Worm (Caenorhabditis elegans): ENCODE results near the gene uvs-1.

Gene uvs-1

ce11 chrV:7773647-7774046 is 30.4 kb downstream of the uvs-1 start:
- TF ChIP-seq fkh-10 (GFP tag; optimal IDR thresholded peaks at IDR 0.05) (no peak), sdc-2 (tag; optimal IDR thresholded peaks at IDR 0.05) (no peak), lin-11 (tag; optimal IDR thresholded peaks at IDR 0.05) (no peak), F13H6.1 (tag; optimal IDR thresholded peaks at IDR 0.05) (no peak), ceh-48 (tag; optimal IDR thresholded peaks at IDR 0.05) (no peak), ttx-3 (tag; optimal IDR thresholded peaks at IDR 0.05) (no peak), unc-86 (tag; optimal IDR thresholded peaks at IDR 0.05) (no peak), C38D4.7 (GFP tag; optimal IDR thresholded peaks at IDR 0.05) (no peak), nhr-232 (tag; optimal IDR thresholded peaks at IDR 0.05) (no peak), rnt-1 (tag; optimal IDR thresholded peaks at IDR 0.05) (no peak), nfya-1 (tag; optimal IDR thresholded peaks at IDR 0.05) (no peak), elt-2 (tag; optimal IDR thresholded peaks at IDR 0.05) (no peak), pha-2 (tag; optimal IDR thresholded peaks at IDR 0.05) (no peak), K09A11.1 (tag; optimal IDR thresholded peaks at IDR 0.05; ENCODE audit: insufficient read depth) (no peak), tbx-7 (tag; optimal IDR thresholded peaks at IDR 0.05) (no peak), hlh-13 (GFP tag; optimal IDR thresholded peaks at IDR 0.05) (no peak), unc-55 (GFP tag; optimal IDR thresholded peaks at IDR 0.05) (no peak), ztf-16 (tag; optimal IDR thresholded peaks at IDR 0.05) (no peak), gmeb-2 (tag; optimal IDR thresholded peaks at IDR 0.05) (no peak), hlh-6 (tag; optimal IDR thresholded peaks at IDR 0.05) (no peak)

- TF ChIP-seq unc-3 (GFP tag; conservative IDR thresholded peaks at IDR 0.05) (no peak), unc-3 (tag; optimal IDR thresholded peaks at IDR 0.05) (no peak), ceh-18 (tag; optimal IDR thresholded peaks at IDR 0.05) (no peak), lim-6 (tag; optimal IDR thresholded peaks at IDR 0.05) (no peak), ztf-16 (tag; optimal IDR thresholded peaks at IDR 0.05) (no peak), pha-4 (tag; optimal IDR thresholded peaks at IDR 0.05) (no peak), pqm-1 (tag; optimal IDR thresholded peaks at IDR 0.05) (no peak), zip-5 (tag; optimal IDR thresholded peaks at IDR 0.05) (no peak), ceh-9 (tag; optimal IDR thresholded peaks at IDR 0.05) (no peak), C38D4.7 (GFP tag; optimal IDR thresholded peaks at IDR 0.05) (no peak), ceh-19 (GFP tag; optimal IDR thresholded peaks at IDR 0.05) (no peak)
Observed at ce11 chrV:7770961-7771360, 33.0 kb downstream of the uvs-1 start, which contains the start of gene frpr-3. Gene frpr-3, plus strand, starts transcription at chrV:7771261.

ce11 chrV:7761906-7762305 is 42.1 kb downstream of the uvs-1 start:
- TF ChIP-seq nfya-1 (tag; optimal IDR thresholded peaks at IDR 0.05) (peak; percentile 78), ref-2 (tag; optimal IDR thresholded peaks at IDR 0.05) (no peak), odd-2 (tag; optimal IDR thresholded peaks at IDR 0.05) (no peak), ceh-19 (GFP tag; optimal IDR thresholded peaks at IDR 0.05) (no peak), lim-6 (tag; optimal IDR thresholded peaks at IDR 0.05) (no peak)

- TF ChIP-seq ceh-2 (tag; optimal IDR thresholded peaks at IDR 0.05) (no peak), ceh-24 (tag; optimal IDR thresholded peaks at IDR 0.05) (no peak), nhr-11 (tag; optimal IDR thresholded peaks at IDR 0.05) (no peak), tbx-7 (tag; optimal IDR thresholded peaks at IDR 0.05) (no peak), C38D4.7 (GFP tag; optimal IDR thresholded peaks at IDR 0.05) (no peak), ceh-18 (tag; optimal IDR thresholded peaks at IDR 0.05) (no peak), hlh-15 (tag; optimal IDR thresholded peaks at IDR 0.05) (no peak), hlh-13 (GFP tag; optimal IDR thresholded peaks at IDR 0.05) (no peak), pqm-1 (tag; optimal IDR thresholded peaks at IDR 0.05) (no peak), lin-11 (tag; optimal IDR thresholded peaks at IDR 0.05) (no peak), madf-2 (tag; optimal IDR thresholded peaks at IDR 0.05) (no peak), pha-2 (tag; optimal IDR thresholded peaks at IDR 0.05) (no peak), mec-3 (tag; optimal IDR thresholded peaks at IDR 0.05; ENCODE audit: borderline replicate concordance) (no peak), unc-55 (GFP tag; optimal IDR thresholded peaks at IDR 0.05) (no peak), ref-2 (tag; optimal IDR thresholded peaks at IDR 0.05) (no peak), nfya-1 (tag; optimal IDR thresholded peaks at IDR 0.05) (no peak), npax-4 (tag; optimal IDR thresholded peaks at IDR 0.05) (no peak)
Observed at ce11 chrV:7760174-7760573, 43.8 kb downstream of the uvs-1 start, which contains the start of gene hint-3. Gene hint-3, plus strand, starts transcription at chrV:7760474.
